Worm (Caenorhabditis elegans) whole organism, L1 larva: ENCODE data around the gene dct-1.

Experiments used
- aly-2 ChIP-seq: fragments of 150-350 bp; optimal IDR thresholded peaks from 2 replicates; lab custom pipeline; 2014; ENCODE audit warnings: missing biosample characterization, missing genetic modification characterization
- ama-1 ChIP-seq: fragments of 150-350 bp; optimal IDR thresholded peaks from 2 replicates; lab custom pipeline; 2014
- dpl-1 ChIP-seq, 3 experiments: fragments of 150-350 bp in 2 of 3; sonication (generic microtip) in 1 of 3; optimal IDR thresholded peaks; 2 replicates each; lab custom pipeline; 2014 to 2017; ENCODE audit warnings: missing biosample characterization in 3 of 3, missing genetic modification characterization in 3 of 3, missing genetic modification reagents in 3 of 3
- elt-2 ChIP-seq: sonication (generic microtip); optimal IDR thresholded peaks from 2 replicates; lab custom pipeline; 2016; ENCODE audit warnings: missing genetic modification characterization, mild to moderate bottlenecking, inconsistent platforms, missing compliant biosample characterization, missing genetic modification reagents
- nhr-90 ChIP-seq: sonication (generic microtip); optimal IDR thresholded peaks from 2 replicates; lab custom pipeline; 2016; ENCODE audit warnings: mild to moderate bottlenecking, missing genetic modification characterization, missing compliant biosample characterization; ENCODE audit not compliant: poor library complexity
- snpc-4 ChIP-seq: fragments of 150-350 bp; optimal IDR thresholded peaks from 2 replicates; lab custom pipeline; 2014; ENCODE audit warnings: missing biosample characterization, missing genetic modification characterization

DNA sequence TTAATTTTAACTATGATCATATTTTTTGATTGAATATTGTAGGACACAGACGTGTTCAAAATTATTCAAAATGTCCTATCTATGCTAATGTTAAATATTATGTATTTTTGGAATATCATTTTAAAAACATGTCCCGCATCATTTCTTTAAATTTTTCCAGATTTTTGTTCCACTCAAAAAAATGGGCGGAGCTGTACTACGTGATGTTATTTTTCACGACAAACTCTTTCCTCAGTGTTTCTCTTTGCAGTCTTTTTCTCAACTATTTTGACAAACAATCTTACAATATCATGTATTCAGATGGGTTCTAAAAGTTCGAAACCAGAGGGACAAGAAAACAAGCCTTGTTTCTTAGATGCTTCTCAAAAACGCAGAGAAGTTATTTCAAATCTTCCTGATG is 22.2 kb downstream of the dct-1 start, which contains the start of gene F45E1.5:
- TF ChIP-seq ama-1 (lab: Kevin White, UChicago) (no peak), snpc-4 (no peak), elt-2 (tag; lab: Kevin White, UChicago) (no peak), dpl-1 (GFP tag; optimal IDR thresholded peaks at IDR 0.05; lab: Kevin White, UChicago) (no peak), nhr-90 (tag; lab: Kevin White, UChicago) (no peak), aly-2 (no peak)
